Fruit fly (Drosophila melanogaster) whole organism, embryonic: ENCODE measurements around the gene CG14252.
A peak's percentile ranks its signal among the peaks of the same experiment; 100 is the strongest.

ENCODE experiments used
- Aef1 ChIP-seq: fragments of 200-800 bp; sonication (Bioruptor generic); IDR thresholded peaks from 3 replicates; pipeline ENCODE4 v1.3.6; 2022; ENCODE audit warnings: missing biosample characterization, missing genetic modification characterization
- CG12744 ChIP-seq: fragments of 200-800 bp; sonication (Bioruptor generic); optimal IDR thresholded peaks from 2 replicates; lab custom pipeline; 2016; ENCODE audit warnings: missing biosample characterization, missing genetic modification characterization
- CG15269 ChIP-seq: fragments of 200-800 bp; sonication (Bioruptor generic); optimal IDR thresholded peaks from 2 replicates; lab custom pipeline; 2018; ENCODE audit warnings: missing biosample characterization, mild to moderate bottlenecking, missing genetic modification characterization, moderate library complexity
- CG15696 ChIP-seq: fragments of 200-800 bp; sonication (Bioruptor generic); optimal IDR thresholded peaks from 2 replicates; lab custom pipeline; 2019; ENCODE audit warnings: missing biosample characterization, mild to moderate bottlenecking, missing genetic modification characterization, moderate library complexity
- CG1603 ChIP-seq: fragments of 200-800 bp; sonication (Bioruptor generic); optimal IDR thresholded peaks from 2 replicates; lab custom pipeline; 2019; ENCODE audit warnings: missing biosample characterization, mild to moderate bottlenecking, missing genetic modification characterization, moderate library complexity
- CG16813 ChIP-seq: fragments of 200-800 bp; sonication (Bioruptor generic); IDR thresholded peaks from 3 replicates; pipeline ENCODE4 v1.3.6; 2022; ENCODE audit warnings: missing biosample characterization, missing genetic modification characterization; ENCODE audit not compliant: partially characterized antibody
- CG18011 ChIP-seq: fragments of 200-800 bp; sonication (Bioruptor generic); optimal IDR thresholded peaks from 2 replicates; lab custom pipeline; 2017; ENCODE audit warnings: missing biosample characterization, missing genetic modification characterization, mild to moderate bottlenecking, moderate library complexity, missing genotype
- CG2120 ChIP-seq: fragments of 200-800 bp; sonication (Bioruptor generic); optimal IDR thresholded peaks from 3 replicates; lab custom pipeline; 2016; ENCODE audit warnings: missing biosample characterization, missing genetic modification characterization
- CG2129 ChIP-seq: fragments of 200-800 bp; sonication (Bioruptor generic); IDR thresholded peaks from 2 replicates; pipeline ENCODE4 v1.3.6; 2022; ENCODE audit warnings: missing biosample characterization, missing genetic modification characterization; ENCODE audit not compliant: partially characterized antibody
- CG30403 ChIP-seq: fragments of 200-800 bp; sonication (Bioruptor generic); optimal IDR thresholded peaks from 3 replicates; lab custom pipeline; 2016; ENCODE audit warnings: missing biosample characterization, missing genetic modification characterization
- CG33557 ChIP-seq: fragments of 200-800 bp; sonication (Bioruptor generic); optimal IDR thresholded peaks from 2 replicates; lab custom pipeline; 2019; ENCODE audit warnings: missing biosample characterization, mild to moderate bottlenecking, missing genetic modification characterization, moderate library complexity
- CG4424 ChIP-seq: fragments of 200-800 bp; sonication (Bioruptor generic); optimal IDR thresholded peaks from 3 replicates; lab custom pipeline; 2016; ENCODE audit warnings: missing biosample characterization, missing genetic modification characterization
- CG4820 ChIP-seq: fragments of 200-800 bp; sonication (Bioruptor generic); optimal IDR thresholded peaks from 3 replicates; lab custom pipeline; 2016; ENCODE audit warnings: missing biosample characterization, missing genetic modification characterization
- CG6854 ChIP-seq: fragments of 200-800 bp; sonication (Bioruptor generic); optimal IDR thresholded peaks from 3 replicates; lab custom pipeline; 2017; ENCODE audit warnings: missing biosample characterization, mild to moderate bottlenecking, missing genetic modification characterization
- CG7271 ChIP-seq: fragments of 200-800 bp; sonication (Bioruptor generic); optimal IDR thresholded peaks from 2 replicates; lab custom pipeline; 2018; ENCODE audit warnings: missing biosample characterization, mild to moderate bottlenecking, missing genetic modification characterization, moderate library complexity
- CG7839 ChIP-seq: fragments of 200-800 bp; sonication (Bioruptor generic); optimal IDR thresholded peaks from 3 replicates; lab custom pipeline; 2018; ENCODE audit warnings: missing biosample characterization, mild to moderate bottlenecking, missing genetic modification characterization, moderate library complexity
- CG8281 ChIP-seq: fragments of 200-800 bp; sonication (Bioruptor generic); optimal IDR thresholded peaks from 2 replicates; lab custom pipeline; 2018; ENCODE audit warnings: missing biosample characterization, mild to moderate bottlenecking, missing genetic modification characterization, moderate library complexity
- CG8290 ChIP-seq, 3 experiments: fragments of 200-800 bp; sonication (Bioruptor generic); optimal IDR thresholded peaks; 2 replicates each; lab custom pipeline; 2016 to 2019; ENCODE audit warnings: missing biosample characterization in 3 of 3, missing genetic modification characterization in 3 of 3, mild to moderate bottlenecking in 2 of 3, moderate library complexity in 1 of 3
- CkIIα-i1 ChIP-seq: fragments of 200-800 bp; sonication (Bioruptor generic); IDR thresholded peaks from 2 replicates; pipeline ENCODE4 v1.3.6; 2022; ENCODE audit warnings: missing biosample characterization, missing genetic modification characterization
- D19B ChIP-seq: fragments of 200-800 bp; sonication (Bioruptor generic); optimal IDR thresholded peaks from 2 replicates; lab custom pipeline; 2017; ENCODE audit warnings: missing biosample characterization, mild to moderate bottlenecking, missing genetic modification characterization
- Deaf1 ChIP-seq: fragments of 200-800 bp; optimal IDR thresholded peaks from 3 replicates; lab custom pipeline; 2019; ENCODE audit warnings: missing biosample characterization, mild to moderate bottlenecking, missing genetic modification characterization, moderate library complexity
- Doc3 ChIP-seq: fragments of 200-800 bp; sonication (Bioruptor generic); IDR thresholded peaks from 3 replicates; pipeline ENCODE4 v1.3.6; 2022; ENCODE audit warnings: missing biosample characterization, missing genetic modification characterization; ENCODE audit not compliant: partially characterized antibody
- Fer3 ChIP-seq: fragments of 200-800 bp; sonication (Bioruptor generic); optimal IDR thresholded peaks from 2 replicates; lab custom pipeline; 2018; ENCODE audit warnings: missing biosample characterization, mild to moderate bottlenecking, missing genetic modification characterization, moderate library complexity
- Gsc ChIP-seq: fragments of 200-800 bp; sonication (Bioruptor generic); IDR thresholded peaks from 2 replicates; pipeline ENCODE4 v1.3.6; 2022; ENCODE audit warnings: missing biosample characterization, missing genetic modification characterization
- Scr ChIP-seq: fragments of 200-800 bp; sonication (Bioruptor generic); IDR thresholded peaks from 2 replicates; pipeline ENCODE4 v1.3.6; 2022; ENCODE audit warnings: missing biosample characterization, missing genetic modification characterization; ENCODE audit not compliant: partially characterized antibody
- al ChIP-seq: fragments of 200-800 bp; sonication (Bioruptor generic); IDR thresholded peaks from 2 replicates; pipeline ENCODE4 v1.3.6; 2022; ENCODE audit warnings: missing biosample characterization, missing genetic modification characterization
- bab2 ChIP-seq: fragments of 200-800 bp; sonication (Bioruptor generic); optimal IDR thresholded peaks from 2 replicates; lab custom pipeline; 2016; ENCODE audit warnings: missing biosample characterization, missing genetic modification characterization
- bigmax ChIP-seq: fragments of 200-800 bp; sonication (Bioruptor generic); optimal IDR thresholded peaks from 2 replicates; lab custom pipeline; 2018; ENCODE audit warnings: missing biosample characterization, mild to moderate bottlenecking, missing genetic modification characterization
- chif ChIP-seq, 2 experiments: fragments of 200-800 bp; sonication (Bioruptor generic); optimal IDR thresholded peaks; 3 replicates each; lab custom pipeline; 2016; ENCODE audit warnings: missing biosample characterization in 2 of 2, missing genetic modification characterization in 2 of 2
- crp ChIP-seq, 2 experiments: fragments of 200-800 bp; sonication (Bioruptor generic); optimal IDR thresholded peaks; 2 replicates in 1 of 2; 3 replicates in 1 of 2; lab custom pipeline; 2017; ENCODE audit warnings: missing biosample characterization in 2 of 2, missing genetic modification characterization in 2 of 2, mild to moderate bottlenecking in 1 of 2, moderate library complexity in 1 of 2
- dimm ChIP-seq: fragments of 200-800 bp; sonication (Bioruptor generic); IDR thresholded peaks from 2 replicates; pipeline ENCODE4 v1.3.6; 2022; ENCODE audit warnings: missing biosample characterization, missing genetic modification characterization
- dm ChIP-seq: fragments of 200-800 bp; sonication (Bioruptor generic); optimal IDR thresholded peaks from 3 replicates; lab custom pipeline; 2016; ENCODE audit warnings: missing biosample characterization, missing genetic modification characterization
- grau ChIP-seq: fragments of 200-800 bp; optimal IDR thresholded peaks from 3 replicates; lab custom pipeline; 2019; ENCODE audit warnings: missing biosample characterization, mild to moderate bottlenecking, missing genetic modification characterization, moderate library complexity
- jing ChIP-seq: fragments of 200-800 bp; sonication (Bioruptor generic); optimal IDR thresholded peaks from 2 replicates; lab custom pipeline; 2018; ENCODE audit warnings: missing biosample characterization, mild to moderate bottlenecking, missing genetic modification characterization
- ken ChIP-seq: fragments of 200-800 bp; sonication (Bioruptor generic); IDR thresholded peaks from 3 replicates; pipeline ENCODE4 v1.3.6; 2022; ENCODE audit warnings: missing biosample characterization, missing genetic modification characterization
- maf-S ChIP-seq: fragments of 200-800 bp; sonication (Bioruptor generic); optimal IDR thresholded peaks from 2 replicates; lab custom pipeline; 2016; ENCODE audit warnings: missing biosample characterization, missing genetic modification characterization
- p53 ChIP-seq: fragments of 200-800 bp; sonication (Bioruptor generic); optimal IDR thresholded peaks from 2 replicates; lab custom pipeline; 2016; ENCODE audit warnings: missing biosample characterization, missing genetic modification characterization
- pan ChIP-seq, 4 experiments: fragments of >200 bp in 3 of 4; fragments of 200-800 bp in 1 of 4; sonication (Bioruptor generic) in 1 of 4; optimal IDR thresholded peaks in 3 of 4; IDR thresholded peaks in 1 of 4; 2 replicates each; pipeline versions ENCODE4 v1.3.6 to Lab custom; 2017 to 2022; ENCODE audit warnings: missing biosample characterization in 2 of 4, missing genetic modification characterization in 2 of 4, mixed read lengths in 1 of 4
- pb ChIP-seq: fragments of 200-800 bp; sonication (Bioruptor generic); optimal IDR thresholded peaks from 3 replicates; lab custom pipeline; 2016; ENCODE audit warnings: missing biosample characterization, missing genetic modification characterization
- pfk ChIP-seq: fragments of 200-800 bp; sonication (Bioruptor generic); optimal IDR thresholded peaks from 2 replicates; lab custom pipeline; 2018; ENCODE audit warnings: missing biosample characterization, mild to moderate bottlenecking, missing genetic modification characterization, moderate library complexity
- ranshi ChIP-seq: fragments of 200-800 bp; sonication (Bioruptor generic); IDR thresholded peaks from 2 replicates; pipeline ENCODE4 v1.3.6; 2022; ENCODE audit warnings: missing biosample characterization, missing genetic modification characterization
- sens ChIP-seq: fragments of 200-800 bp; sonication (Bioruptor generic); peaks from one replicate; lab custom pipeline; 2016; ENCODE audit warnings: missing biosample characterization, missing genetic modification characterization
- sens-2 ChIP-seq: fragments of 200-800 bp; sonication (Bioruptor generic); IDR thresholded peaks from 2 replicates; pipeline ENCODE4 v1.3.6; 2022; ENCODE audit warnings: missing biosample characterization, missing genetic modification characterization
- slbo ChIP-seq: fragments of 200-800 bp; sonication (Bioruptor generic); IDR thresholded peaks from 2 replicates; pipeline ENCODE4 v1.3.6; 2022; ENCODE audit warnings: missing biosample characterization, missing genetic modification characterization
- sqz ChIP-seq: fragments of 200-800 bp; sonication (Bioruptor generic); optimal IDR thresholded peaks from 3 replicates; lab custom pipeline; 2018; ENCODE audit warnings: missing biosample characterization, mild to moderate bottlenecking, missing genetic modification characterization
- stc ChIP-seq: fragments of 200-800 bp; sonication (Bioruptor generic); IDR thresholded peaks from 2 replicates; pipeline ENCODE4 v1.3.6; 2022; ENCODE audit warnings: missing biosample characterization, missing genetic modification characterization
- wek ChIP-seq: fragments of 200-800 bp; sonication (Bioruptor generic); optimal IDR thresholded peaks from 3 replicates; lab custom pipeline; 2018; ENCODE audit warnings: missing biosample characterization, mild to moderate bottlenecking, missing genetic modification characterization, moderate library complexity
- wor ChIP-seq: fragments of 200-800 bp; sonication (Bioruptor generic); IDR thresholded peaks from 2 replicates; pipeline ENCODE4 v1.3.6; 2022; ENCODE audit warnings: missing biosample characterization, missing genetic modification characterization

The CG14252 gene

dm6 chr3R:26906711-26907510, 38.4 kb upstream of the CG14252 start (continued):
- TF ChIP-seq CG7271 (tag; lab: Kevin White, UChicago) (no peak), Fer3 (tag; lab: Kevin White, UChicago) (no peak), CG15696 (tag; lab: Kevin White, UChicago) (no peak), CG12744 (GFP tag; lab: Kevin White, UChicago) (no peak), CG18011 (no peak), sqz (GFP tag; lab: Kevin White, UChicago) (no peak), Doc3 (GFP tag; lab: Robert Waterston, UW) (no peak), bab2 (GFP tag; lab: Kevin White, UChicago) (no peak), ken (GFP tag; lab: Robert Waterston, UW) (no peak), maf-S (GFP tag; lab: Kevin White, UChicago) (no peak), Deaf1 (tag; lab: Kevin White, UChicago) (no peak), pan (optimal IDR thresholded peaks at IDR 0.05; lab: Kevin White, UChicago) (no peak), pan (GFP tag; optimal IDR thresholded peaks at IDR 0.05 in 1 of 2, IDR thresholded peaks at IDR 0.05 in 1 of 2) (peak in 1 of 2 experiments; percentile 47), CG1603 (tag; lab: Kevin White, UChicago) (no peak), chif (GFP tag; optimal IDR thresholded peaks at IDR 0.05; lab: Kevin White, UChicago) (no peak), grau (tag; lab: Kevin White, UChicago) (no peak), CG2129 (GFP tag; lab: Robert Waterston, UW) (no peak), ranshi (GFP tag; lab: Robert Waterston, UW) (no peak), dimm (GFP tag; lab: Robert Waterston, UW) (no peak), CG2120 (GFP tag; lab: Kevin White, UChicago) (peak; percentile 57), CG4424 (GFP tag; lab: Kevin White, UChicago) (no peak), CG30403 (GFP tag; lab: Kevin White, UChicago) (peak; percentile 22), bigmax (GFP tag; lab: Kevin White, UChicago) (no peak), CG15269 (tag; lab: Kevin White, UChicago) (peak; percentile 26), CG8281 (tag; lab: Kevin White, UChicago) (no peak), pb (GFP tag; lab: Kevin White, UChicago) (no peak), stc (GFP tag; lab: Robert Waterston, UW) (no peak), CG7839 (tag; lab: Kevin White, UChicago) (peak; percentile 15), sens (GFP tag; lab: Kevin White, UChicago) (peak; percentile 15), pfk (GFP tag; lab: Kevin White, UChicago) (no peak), D19B (GFP tag; lab: Kevin White, UChicago) (peak; percentile 74), dm (GFP tag; lab: Kevin White, UChicago) (no peak), Scr (GFP tag; lab: Robert Waterston, UW) (no peak), crp (GFP tag; optimal IDR thresholded peaks at IDR 0.05; lab: Kevin White, UChicago) (no peak), CG16813 (GFP tag; lab: Robert Waterston, UW) (no peak), CG8290 (GFP tag; optimal IDR thresholded peaks at IDR 0.05; lab: Kevin White, UChicago) (no peak), CG8290 (tag; optimal IDR thresholded peaks at IDR 0.05; lab: Kevin White, UChicago) (no peak), CG4820 (no peak), CG33557 (no peak), p53 (GFP tag; lab: Kevin White, UChicago) (no peak), CG6854 (no peak), Gsc (no peak), jing (no peak), Aef1 (GFP tag; lab: Robert Waterston, UW) (peak; percentile 35; the same call in 1 of the 3 replicates), sens-2 (GFP tag; lab: Robert Waterston, UW) (no peak), CkIIα-i1 (GFP tag; lab: Robert Waterston, UW) (no peak), wor (no peak), slbo (GFP tag; lab: Robert Waterston, UW) (peak; percentile 61), al (GFP tag; lab: Robert Waterston, UW) (peak; percentile 40; the same call in 1 of the 2 replicates), wek (GFP tag; lab: Kevin White, UChicago) (no peak)
